Worm (Caenorhabditis elegans) whole organism, L1 larva: ENCODE measurements around the gene mrpl-11.

Source experiments
- C16A3.4 ChIP-seq: fragments of 150-350 bp; optimal IDR thresholded peaks from 2 replicates; lab custom pipeline; 2014; ENCODE audit warnings: missing biosample characterization, missing genetic modification characterization
- C34B4.2 ChIP-seq: sonication (generic microtip); optimal IDR thresholded peaks from 2 replicates; lab custom pipeline; 2017; ENCODE audit warnings: mild to moderate bottlenecking, missing genetic modification characterization, missing compliant biosample characterization
- Y116A8C.19 ChIP-seq: sonication (generic microtip); optimal IDR thresholded peaks from 2 replicates; lab custom pipeline; 2016; ENCODE audit warnings: missing compliant biosample characterization, missing genetic modification characterization, borderline replicate concordance
- alr-1 ChIP-seq: fragments of 200-800 bp; sonication (Bioruptor generic); optimal IDR thresholded peaks from 2 replicates; lab custom pipeline; 2018; ENCODE audit warnings: borderline replicate concordance, mild to moderate bottlenecking, missing genetic modification characterization, missing compliant biosample characterization
- ceh-82 ChIP-seq, 3 experiments: fragments of 150-350 bp in 1 of 3; sonication (generic microtip) in 2 of 3; optimal IDR thresholded peaks; 2 replicates each; lab custom pipeline; 2014 to 2017; ENCODE audit warnings: missing biosample characterization in 3 of 3, missing genetic modification characterization in 3 of 3
- efl-1 ChIP-seq, 4 experiments: fragments of 150-350 bp; optimal IDR thresholded peaks in 3 of 4; peaks in 1 of 4; 1 replicate in 1 of 4; 2 replicates in 3 of 4; lab custom pipeline; 2014; ENCODE audit warnings: missing biosample characterization in 2 of 4, missing genetic modification characterization in 2 of 4, missing genetic modification reagents in 2 of 4
- efl-3 ChIP-seq: fragments of 200-800 bp; sonication (Bioruptor generic); optimal IDR thresholded peaks from 2 replicates; lab custom pipeline; 2018; ENCODE audit warnings: mild to moderate bottlenecking, missing genetic modification characterization, missing compliant biosample characterization
- elt-2 ChIP-seq: sonication (generic microtip); optimal IDR thresholded peaks from 2 replicates; lab custom pipeline; 2016; ENCODE audit warnings: missing genetic modification characterization, mild to moderate bottlenecking, inconsistent platforms, missing compliant biosample characterization, missing genetic modification reagents
- elt-3 ChIP-seq, 6 experiments: fragments of 150-350 bp in 1 of 6; sonication (generic microtip); optimal IDR thresholded peaks; 2 replicates each; lab custom pipeline; 2017 to 2018; ENCODE audit warnings: missing biosample characterization in 6 of 6, missing genetic modification characterization in 6 of 6, inconsistent platforms in 1 of 6
- fkh-4 ChIP-seq: sonication (generic microtip); optimal IDR thresholded peaks from 2 replicates; lab custom pipeline; 2016; ENCODE audit warnings: missing compliant biosample characterization, missing genetic modification characterization, borderline replicate concordance
- hlh-17 ChIP-seq: fragments of 200-800 bp; sonication (Bioruptor generic); optimal IDR thresholded peaks from 2 replicates; lab custom pipeline; 2018; ENCODE audit warnings: missing genetic modification characterization, mild to moderate bottlenecking, missing compliant biosample characterization, moderate library complexity, borderline replicate concordance
- irx-1 ChIP-seq: sonication (generic microtip); optimal IDR thresholded peaks from 2 replicates; lab custom pipeline; 2016; ENCODE audit warnings: missing genetic modification characterization, missing compliant biosample characterization
- lin-14 ChIP-seq: fragments of 200-800 bp; sonication (Bioruptor generic); optimal IDR thresholded peaks from 2 replicates; lab custom pipeline; 2018; ENCODE audit warnings: mild to moderate bottlenecking, missing genetic modification characterization, moderate library complexity, missing compliant biosample characterization
- lin-35 ChIP-seq, 2 experiments: fragments of 150-350 bp; optimal IDR thresholded peaks; 2 replicates each; lab custom pipeline; 2014; ENCODE audit warnings: missing biosample characterization in 2 of 2, missing genetic modification characterization in 2 of 2, missing genetic modification reagents in 2 of 2
- lin-39 ChIP-seq: fragments of 150-350 bp; optimal IDR thresholded peaks from 2 replicates; lab custom pipeline; 2014; ENCODE audit warnings: missing biosample characterization, missing genetic modification reagents, missing genetic modification characterization
- lir-3 ChIP-seq: sonication (generic microtip); optimal IDR thresholded peaks from 2 replicates; lab custom pipeline; 2016; ENCODE audit warnings: mild to moderate bottlenecking, missing genetic modification characterization, moderate library complexity, missing compliant biosample characterization; ENCODE audit not compliant: poor library complexity
- lsy-2 ChIP-seq, 2 experiments: fragments of 150-350 bp; optimal IDR thresholded peaks; 2 replicates each; lab custom pipeline; 2014; ENCODE audit warnings: missing biosample characterization in 2 of 2, missing genetic modification characterization in 2 of 2
- mdl-1 ChIP-seq, 2 experiments: fragments of 150-350 bp; optimal IDR thresholded peaks; 2 replicates each; lab custom pipeline; 2014 to 2017; ENCODE audit warnings: missing biosample characterization in 2 of 2, missing genetic modification characterization in 2 of 2, inconsistent platforms in 1 of 2
- mef-2 ChIP-seq: fragments of 150-350 bp; optimal IDR thresholded peaks from 2 replicates; lab custom pipeline; 2014; ENCODE audit warnings: missing biosample characterization, missing genetic modification characterization
- nhr-12 ChIP-seq: sonication (generic microtip); optimal IDR thresholded peaks from 2 replicates; lab custom pipeline; 2017; ENCODE audit warnings: missing biosample characterization, missing genetic modification characterization
- nhr-19 ChIP-seq: fragments of 200-800 bp; sonication (Bioruptor generic); conservative IDR thresholded peaks from 2 replicates; pipeline ENCODE4 v1.3.6; 2022; ENCODE audit warnings: missing genetic modification characterization, missing compliant biosample characterization
- nhr-20 ChIP-seq: sonication (generic microtip); optimal IDR thresholded peaks from 2 replicates; lab custom pipeline; 2016; ENCODE audit warnings: mild to moderate bottlenecking, missing genetic modification characterization, missing compliant biosample characterization
- nhr-28 ChIP-seq: fragments of 150-350 bp; optimal IDR thresholded peaks from 2 replicates; lab custom pipeline; 2014; ENCODE audit warnings: missing biosample characterization, missing genetic modification characterization
- nhr-47 ChIP-seq: sonication (generic microtip); optimal IDR thresholded peaks from 2 replicates; lab custom pipeline; 2016; ENCODE audit warnings: mild to moderate bottlenecking, missing genetic modification characterization, moderate library complexity, missing compliant biosample characterization
- nhr-71 ChIP-seq: sonication (generic microtip); optimal IDR thresholded peaks from 2 replicates; lab custom pipeline; 2016; ENCODE audit warnings: mild to moderate bottlenecking, missing genetic modification characterization, moderate library complexity, missing compliant biosample characterization
- nhr-76 ChIP-seq: sonication (generic microtip); optimal IDR thresholded peaks from 2 replicates; lab custom pipeline; 2017; ENCODE audit warnings: missing biosample characterization, missing genetic modification characterization
- nhr-85 ChIP-seq: sonication (generic microtip); peaks from one replicate; lab custom pipeline; 2016; ENCODE audit warnings: missing genetic modification characterization, inconsistent platforms, missing compliant biosample characterization
- pag-3 ChIP-seq: sonication (generic microtip); optimal IDR thresholded peaks from 2 replicates; lab custom pipeline; 2017; ENCODE audit warnings: missing genetic modification characterization, mild to moderate bottlenecking, missing compliant biosample characterization, antibody characterized with exemption, borderline replicate concordance; ENCODE audit not compliant: insufficient read depth
- rnt-1 ChIP-seq: sonication (generic microtip); optimal IDR thresholded peaks from 2 replicates; lab custom pipeline; 2016; ENCODE audit warnings: mild to moderate bottlenecking, missing genetic modification characterization, moderate library complexity, missing compliant biosample characterization
- snpc-4 ChIP-seq: fragments of 150-350 bp; optimal IDR thresholded peaks from 2 replicates; lab custom pipeline; 2014; ENCODE audit warnings: missing biosample characterization, missing genetic modification characterization
- snu-23 ChIP-seq: sonication (generic microtip); optimal IDR thresholded peaks from 2 replicates; lab custom pipeline; 2016; ENCODE audit warnings: missing genetic modification characterization, missing compliant biosample characterization
- sup-37 ChIP-seq: fragments of 200-800 bp; sonication (Bioruptor generic); optimal IDR thresholded peaks from 2 replicates; lab custom pipeline; 2018; ENCODE audit warnings: mild to moderate bottlenecking, missing genetic modification characterization, missing compliant biosample characterization
- swsn-7 ChIP-seq: sonication (generic microtip); optimal IDR thresholded peaks from 2 replicates; lab custom pipeline; 2016; ENCODE audit warnings: missing genetic modification characterization, missing compliant biosample characterization
- tbx-2 ChIP-seq: sonication (generic microtip); optimal IDR thresholded peaks from 2 replicates; lab custom pipeline; 2016; ENCODE audit warnings: missing genetic modification characterization, missing compliant biosample characterization
- unc-86 ChIP-seq: sonication (generic microtip); optimal IDR thresholded peaks from 2 replicates; lab custom pipeline; 2016; ENCODE audit warnings: missing genetic modification characterization, missing compliant biosample characterization
- xbp-1 ChIP-seq: sonication (generic microtip); optimal IDR thresholded peaks from 2 replicates; lab custom pipeline; 2016; ENCODE audit warnings: missing genetic modification characterization, missing compliant biosample characterization
- zip-4 ChIP-seq: fragments of 200-800 bp; sonication (Bioruptor generic); optimal IDR thresholded peaks from 2 replicates; lab custom pipeline; 2018; ENCODE audit warnings: mild to moderate bottlenecking, missing genetic modification characterization, moderate library complexity, missing compliant biosample characterization
- ztf-4 ChIP-seq: fragments of 150-350 bp; optimal IDR thresholded peaks from 2 replicates; lab custom pipeline; 2014; ENCODE audit warnings: missing biosample characterization, missing genetic modification characterization

The mrpl-11 gene

DNA sequence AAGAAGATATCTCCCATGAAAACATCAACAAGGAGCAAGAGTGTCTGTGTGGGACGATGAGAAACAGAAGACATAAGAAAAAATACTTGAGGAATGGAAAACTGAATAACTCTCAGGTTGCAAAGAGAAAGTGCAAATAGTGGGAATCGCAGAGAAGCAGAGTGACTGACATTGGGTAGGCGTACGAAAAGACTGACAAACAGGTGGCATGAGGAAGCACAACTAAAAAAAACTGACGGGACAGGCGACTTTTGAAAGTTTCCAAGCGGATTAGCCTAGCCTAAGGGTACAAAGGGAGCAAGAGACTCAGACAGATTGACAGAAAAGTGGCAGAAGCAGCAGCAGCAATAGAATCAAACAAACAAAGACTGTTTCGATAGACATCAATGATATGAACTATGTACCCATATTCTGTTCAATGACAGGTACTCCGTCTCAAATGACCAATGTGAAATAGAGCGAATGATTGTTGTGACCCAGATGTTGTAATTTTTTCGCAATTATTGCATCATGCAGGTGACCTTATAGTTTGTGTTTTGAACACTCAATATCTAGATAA lies 17.0 kb downstream of the mrpl-11 start:
- TF ChIP-seq ceh-82 (tag; optimal IDR thresholded peaks at IDR 0.05; lab: Kevin White, UChicago) = peak in 2 of 3 experiments; percentile 15 to 33
- peak in 1 of 2 experiments; percentile 29 for TF ChIP-seq mdl-1 (tag; optimal IDR thresholded peaks at IDR 0.05; lab: Kevin White, UChicago)
- peak; percentile 0 for TF ChIP-seq unc-86 (tag; lab: Kevin White, UChicago)
- peak; percentile 14 to 29 for TF ChIP-seq efl-1 (optimal IDR thresholded peaks at IDR 0.05; lab: Kevin White, UChicago)
- TF ChIP-seq efl-1 (GFP tag; optimal IDR thresholded peaks at IDR 0.05 in 1 of 2; lab: Kevin White, UChicago) = no peak
- peak; percentile 22 for TF ChIP-seq swsn-7 (tag; lab: Kevin White, UChicago)
- peak; percentile 8 to 32 for TF ChIP-seq lsy-2 (tag; optimal IDR thresholded peaks at IDR 0.05; lab: Kevin White, UChicago)
- TF ChIP-seq lin-35 (GFP tag; optimal IDR thresholded peaks at IDR 0.05; lab: Kevin White, UChicago) = peak; percentile 8 to 18
- TF ChIP-seq Y116A8C.19 (tag; lab: Kevin White, UChicago) = no peak
- TF ChIP-seq lin-39 = peak; percentile 60
- peak; percentile 72 for TF ChIP-seq rnt-1 (tag; lab: Kevin White, UChicago)
- no peak for TF ChIP-seq irx-1 (tag; lab: Kevin White, UChicago)
- no peak for TF ChIP-seq C34B4.2 (tag; lab: Kevin White, UChicago)
- TF ChIP-seq nhr-47 (tag; lab: Kevin White, UChicago) = peak; percentile 43
- no peak for TF ChIP-seq nhr-28 (tag; lab: Kevin White, UChicago)
- peak; percentile 48 for TF ChIP-seq tbx-2 (tag; lab: Kevin White, UChicago)
- peak in 1 of 6 experiments; percentile 3 for TF ChIP-seq elt-3 (tag; optimal IDR thresholded peaks at IDR 0.05; lab: Kevin White, UChicago)
- TF ChIP-seq nhr-76 (tag; lab: Kevin White, UChicago) = no peak
- TF ChIP-seq snpc-4 (tag; lab: Kevin White, UChicago) = no peak
- TF ChIP-seq sup-37 (GFP tag; lab: Kevin White, UChicago) = no peak
- TF ChIP-seq hlh-17 (GFP tag; lab: Kevin White, UChicago) = no peak
- peak; percentile 34 for TF ChIP-seq snu-23 (GFP tag; lab: Kevin White, UChicago)
- TF ChIP-seq nhr-71 (tag; lab: Kevin White, UChicago) = peak; percentile 76
- peak; percentile 58 for TF ChIP-seq nhr-85
- TF ChIP-seq nhr-12 (tag; lab: Kevin White, UChicago) = no peak
- no peak for TF ChIP-seq alr-1 (tag; lab: Kevin White, UChicago)
- TF ChIP-seq lin-14 = peak; percentile 87
- no peak for TF ChIP-seq efl-3 (GFP tag; lab: Kevin White, UChicago)
- peak; percentile 21; the same call in 1 of the 2 replicates for TF ChIP-seq nhr-19 (GFP tag; lab: Robert Waterston, UW)
- TF ChIP-seq nhr-20 (tag; lab: Kevin White, UChicago) = peak; percentile 35
- TF ChIP-seq elt-2 = no peak
- no peak for TF ChIP-seq fkh-4 (tag; lab: Kevin White, UChicago)

DNA sequence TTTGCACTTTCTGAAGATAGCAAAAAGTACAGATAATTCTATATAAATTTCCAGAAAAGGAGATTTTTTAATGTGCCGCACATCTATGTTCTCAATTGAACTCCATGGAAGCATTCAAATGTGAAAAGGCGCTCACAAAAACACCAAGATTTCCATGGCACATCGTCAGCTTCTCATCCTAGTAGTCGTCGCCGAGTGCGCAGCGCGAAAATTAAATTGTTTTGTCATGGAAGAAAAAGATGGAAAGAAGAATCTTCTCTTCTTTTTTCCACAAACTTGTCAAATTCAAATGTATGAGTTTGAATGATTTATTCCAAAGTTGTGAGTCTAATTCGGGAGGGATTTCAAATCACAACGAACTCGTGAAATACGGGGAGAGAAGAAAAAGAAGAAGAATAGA lies 19.9 kb downstream of the mrpl-11 start:
- TF ChIP-seq xbp-1 (tag; lab: Kevin White, UChicago) = no peak
- no peak for TF ChIP-seq ztf-4 (tag; lab: Kevin White, UChicago)
- no peak for TF ChIP-seq nhr-47 (tag; lab: Kevin White, UChicago)
- peak; percentile 33 for TF ChIP-seq lin-14
- TF ChIP-seq efl-1 (optimal IDR thresholded peaks at IDR 0.05; lab: Kevin White, UChicago) = no peak
- peak in 1 of 2 experiments; percentile 46 for TF ChIP-seq efl-1 (GFP tag; optimal IDR thresholded peaks at IDR 0.05 in 1 of 2; lab: Kevin White, UChicago)
- no peak for TF ChIP-seq zip-4 (GFP tag; lab: Kevin White, UChicago)

DNA sequence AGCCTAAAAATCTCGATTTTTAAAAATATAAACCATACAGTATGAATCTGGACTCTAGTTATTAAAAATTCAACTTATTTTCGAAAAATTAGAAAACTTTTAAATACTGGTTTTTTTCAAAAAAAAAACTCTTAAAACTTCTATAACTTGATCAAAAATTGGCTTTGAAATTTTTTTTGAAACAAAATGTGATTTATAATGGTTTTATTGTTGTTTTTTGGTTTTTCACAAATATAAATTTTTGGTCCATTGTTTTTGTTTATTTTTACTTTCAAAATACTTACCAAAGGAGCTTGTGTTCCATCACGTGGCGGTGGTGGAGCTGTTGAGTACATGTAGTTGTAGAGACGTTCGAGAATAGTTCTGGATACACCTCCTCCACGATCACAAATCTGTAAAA lies 20.8 kb downstream of the mrpl-11 start:
- TF ChIP-seq pag-3 (no peak), mef-2 (tag; lab: Kevin White, UChicago) (no peak), C16A3.4 (no peak), lir-3 (no peak), efl-1 (optimal IDR thresholded peaks at IDR 0.05; lab: Kevin White, UChicago) (no peak), efl-1 (GFP tag; optimal IDR thresholded peaks at IDR 0.05 in 1 of 2; lab: Kevin White, UChicago) (peak in 1 of 2 experiments; percentile 91)
- TF ChIP-seq, all 84 proteins: peak for 1
